Fruit fly (Drosophila melanogaster): Measurements from ENCODE around the gene CG5435.

CG5435 gene

DNA sequence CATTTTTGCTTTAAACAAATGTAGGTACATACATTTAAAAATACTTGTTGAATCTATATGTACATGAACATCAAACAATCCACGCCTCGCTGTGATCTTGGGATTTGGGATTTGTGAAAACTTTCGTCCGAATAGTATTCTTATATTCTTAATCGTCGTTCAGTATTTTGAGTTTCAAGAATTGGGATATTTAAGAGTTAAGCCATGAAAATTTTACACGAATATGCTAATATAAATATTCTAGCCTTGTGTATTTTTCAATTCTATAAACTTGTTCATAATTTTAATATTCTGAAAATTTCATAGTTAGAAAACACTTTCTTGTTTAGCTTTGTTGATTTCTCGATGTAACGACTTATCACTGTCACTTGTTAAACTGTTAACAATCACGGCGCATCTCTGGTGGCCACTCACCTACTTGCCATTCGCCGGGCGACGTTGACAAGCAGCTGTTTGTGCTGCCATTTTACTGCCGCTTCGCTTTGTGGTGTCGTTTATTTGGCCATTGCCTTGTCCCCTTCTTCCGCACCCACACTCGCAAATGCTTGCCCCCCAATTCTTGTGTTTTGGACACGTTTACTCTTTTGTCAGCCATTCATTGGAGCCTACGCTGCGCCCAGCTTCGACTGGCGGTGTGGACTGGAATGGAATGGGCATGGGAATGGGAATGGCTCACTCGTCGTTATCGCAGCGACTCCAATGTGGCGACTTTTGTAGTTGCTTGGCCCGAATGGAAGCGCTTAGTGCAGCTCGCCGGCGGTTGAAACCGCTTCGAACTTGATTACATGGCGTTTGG lies 5.5 kb upstream of the CG5435 start:
- no peak for TF ChIP-seq CG7045 (GFP tag; optimal IDR thresholded peaks at IDR 0.05)
- TF ChIP-seq bab1 (GFP tag; optimal IDR thresholded peaks at IDR 0.05): peak; percentile 16
- TF ChIP-seq CG14711 (tag; optimal IDR thresholded peaks at IDR 0.05): no peak
- peak; percentile 64 for TF ChIP-seq CG12768 (GFP tag; optimal IDR thresholded peaks at IDR 0.05)
- TF ChIP-seq Hr96 (GFP tag; optimal IDR thresholded peaks at IDR 0.05): no peak
- TF ChIP-seq CG1620 (GFP tag; optimal IDR thresholded peaks at IDR 0.05): peak; percentile 23
- peak; percentile 10 for TF ChIP-seq toe (GFP tag; optimal IDR thresholded peaks at IDR 0.05)

DNA sequence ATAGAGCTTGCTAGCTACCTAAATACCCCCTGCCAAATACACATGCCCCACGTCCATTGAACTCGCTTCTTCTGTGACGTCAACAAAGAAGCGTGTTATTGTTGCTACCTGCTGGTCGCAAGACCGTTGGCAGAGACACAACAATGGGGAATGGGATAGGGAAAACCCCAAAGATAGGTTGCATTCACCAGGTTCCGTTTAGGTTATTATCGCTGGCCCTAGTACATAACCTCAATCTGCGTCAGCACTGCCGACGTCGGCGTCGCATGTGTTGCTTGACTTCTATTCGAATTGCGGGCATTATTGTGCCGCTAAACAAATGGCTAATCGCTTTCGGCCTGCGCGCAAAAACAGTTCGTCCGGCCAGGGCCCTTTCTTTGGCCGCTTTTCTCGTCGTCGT lies 4.7 kb upstream of the CG5435 start:
- TF ChIP-seq toe (GFP tag; optimal IDR thresholded peaks at IDR 0.05) (no peak), CG7045 (GFP tag; optimal IDR thresholded peaks at IDR 0.05) (no peak), Mnt (GFP tag; optimal IDR thresholded peaks at IDR 0.05) (peak; percentile 35), tj (GFP tag; optimal IDR thresholded peaks at IDR 0.05) (no peak), Hr96 (GFP tag; optimal IDR thresholded peaks at IDR 0.05) (no peak), Clk (GFP tag; optimal IDR thresholded peaks at IDR 0.05) (no peak), CG5204 (GFP tag; optimal IDR thresholded peaks at IDR 0.05) (no peak), CG1620 (GFP tag; optimal IDR thresholded peaks at IDR 0.05) (no peak), pad (GFP tag; optimal IDR thresholded peaks at IDR 0.05) (no peak), ovo (GFP tag; optimal IDR thresholded peaks at IDR 0.05) (peak; percentile 4)

DNA sequence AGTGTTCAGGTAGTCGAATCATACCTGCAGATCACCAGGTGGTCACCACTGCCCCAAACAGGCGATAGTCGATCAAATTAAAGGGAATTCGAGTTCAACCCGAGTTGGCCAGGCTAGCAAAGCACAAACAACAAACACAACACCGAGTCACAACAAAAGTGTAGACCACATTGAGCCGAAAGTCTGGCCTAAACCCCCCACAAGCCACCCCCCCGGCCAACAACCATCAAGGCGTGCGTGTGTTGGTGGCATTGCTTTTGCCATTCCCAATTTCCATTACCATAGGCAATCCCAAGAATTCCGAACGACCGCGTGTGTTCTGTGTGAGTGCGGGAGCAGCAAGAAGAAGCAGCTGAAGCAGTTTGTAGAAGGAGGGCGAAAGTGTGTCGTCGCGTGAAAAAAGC lies 3.8 kb upstream of the CG5435 start, which contains the start of gene SC35:
TSS of gene SC35 (minus strand) at position 131 of the 404 bp plus-strand sequence.
- TF ChIP-seq cic (GFP tag; optimal IDR thresholded peaks at IDR 0.05) (peak; percentile 10), CG12768 (GFP tag; optimal IDR thresholded peaks at IDR 0.05) (peak; percentile 62), Mnt (GFP tag; optimal IDR thresholded peaks at IDR 0.05) (peak; percentile 90), Clk (GFP tag; optimal IDR thresholded peaks at IDR 0.05) (no peak), CG14711 (tag; optimal IDR thresholded peaks at IDR 0.05) (peak; percentile 4), CG7101 (tag; optimal IDR thresholded peaks at IDR 0.05) (no peak)

DNA sequence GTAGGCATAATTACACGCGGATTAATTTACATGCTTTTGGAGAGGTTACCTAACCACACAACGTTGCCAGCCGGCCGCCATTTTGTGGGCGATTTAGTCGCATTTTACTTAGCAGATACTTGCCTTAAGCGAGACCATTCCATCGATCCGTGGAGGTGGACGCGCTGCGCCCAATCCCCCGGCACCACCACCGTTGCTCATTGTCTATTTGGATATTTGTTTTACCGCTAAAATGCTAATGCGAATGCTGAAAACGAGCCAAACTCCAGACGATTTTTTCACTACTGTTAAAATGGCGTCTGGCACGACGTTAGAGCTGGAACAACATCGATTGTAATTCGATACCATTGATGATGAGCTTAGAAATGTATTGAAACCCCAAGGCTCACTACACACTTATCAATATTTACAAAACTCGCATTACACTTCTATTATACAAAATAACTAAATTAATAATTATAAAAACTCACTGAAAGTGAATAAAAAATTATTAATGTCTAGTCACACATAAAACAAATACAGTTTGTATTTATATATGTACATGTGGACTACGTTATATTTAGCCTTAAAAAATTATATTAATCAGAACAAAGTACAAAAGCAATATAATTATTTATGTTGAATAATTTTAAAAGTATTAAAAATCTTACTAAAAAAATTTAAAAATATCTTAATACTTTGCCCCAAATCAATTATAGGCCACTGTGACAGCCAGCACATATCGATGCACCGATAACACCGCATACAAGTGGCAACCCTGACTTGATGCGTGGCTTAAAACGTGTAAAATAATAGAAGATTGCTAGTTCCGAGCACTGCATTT lies 3.2 kb upstream of the CG5435 start, which contains the start of gene eRF3:
TSS of gene eRF3 (plus strand) at position 741 of the 823 bp plus-strand sequence.
- TF ChIP-seq CG14711 (tag; optimal IDR thresholded peaks at IDR 0.05): peak; percentile 88
- peak; percentile 41 for TF ChIP-seq tj (GFP tag; optimal IDR thresholded peaks at IDR 0.05)
- peak; percentile 87 for TF ChIP-seq CG7101 (tag; optimal IDR thresholded peaks at IDR 0.05)
- TF ChIP-seq Crg-1 (GFP tag; optimal IDR thresholded peaks at IDR 0.05): peak; percentile 5
- peak; percentile 65 for TF ChIP-seq toe (GFP tag; optimal IDR thresholded peaks at IDR 0.05)
- peak; percentile 45 for TF ChIP-seq Mnt (GFP tag; optimal IDR thresholded peaks at IDR 0.05)
- peak; percentile 83 for TF ChIP-seq CG11617 (GFP tag; optimal IDR thresholded peaks at IDR 0.05)
- peak; percentile 82 for TF ChIP-seq bab1 (GFP tag; optimal IDR thresholded peaks at IDR 0.05)
- TF ChIP-seq kay (GFP tag; ENCODE audit: borderline replicate concordance): no peak
- no peak for TF ChIP-seq cnc (optimal IDR thresholded peaks at IDR 0.05)
- TF ChIP-seq CG5204 (GFP tag; optimal IDR thresholded peaks at IDR 0.05): no peak
- peak; percentile 27 for TF ChIP-seq CG1620 (GFP tag; optimal IDR thresholded peaks at IDR 0.05)
- peak; percentile 45 for TF ChIP-seq pad (GFP tag; optimal IDR thresholded peaks at IDR 0.05)
- TF ChIP-seq CG7045 (GFP tag; optimal IDR thresholded peaks at IDR 0.05): peak; percentile 75
- TF ChIP-seq CG33017 (tag; optimal IDR thresholded peaks at IDR 0.05): peak; percentile 82
- peak; percentile 29 for TF ChIP-seq Clk (GFP tag; optimal IDR thresholded peaks at IDR 0.05)
- TF ChIP-seq Hr96 (GFP tag; optimal IDR thresholded peaks at IDR 0.05): peak; percentile 56
- no peak for TF ChIP-seq cic (GFP tag; optimal IDR thresholded peaks at IDR 0.05)
- TF ChIP-seq ovo (GFP tag; optimal IDR thresholded peaks at IDR 0.05): peak; percentile 61
- peak; percentile 67 for TF ChIP-seq CG12768 (GFP tag; optimal IDR thresholded peaks at IDR 0.05)

DNA sequence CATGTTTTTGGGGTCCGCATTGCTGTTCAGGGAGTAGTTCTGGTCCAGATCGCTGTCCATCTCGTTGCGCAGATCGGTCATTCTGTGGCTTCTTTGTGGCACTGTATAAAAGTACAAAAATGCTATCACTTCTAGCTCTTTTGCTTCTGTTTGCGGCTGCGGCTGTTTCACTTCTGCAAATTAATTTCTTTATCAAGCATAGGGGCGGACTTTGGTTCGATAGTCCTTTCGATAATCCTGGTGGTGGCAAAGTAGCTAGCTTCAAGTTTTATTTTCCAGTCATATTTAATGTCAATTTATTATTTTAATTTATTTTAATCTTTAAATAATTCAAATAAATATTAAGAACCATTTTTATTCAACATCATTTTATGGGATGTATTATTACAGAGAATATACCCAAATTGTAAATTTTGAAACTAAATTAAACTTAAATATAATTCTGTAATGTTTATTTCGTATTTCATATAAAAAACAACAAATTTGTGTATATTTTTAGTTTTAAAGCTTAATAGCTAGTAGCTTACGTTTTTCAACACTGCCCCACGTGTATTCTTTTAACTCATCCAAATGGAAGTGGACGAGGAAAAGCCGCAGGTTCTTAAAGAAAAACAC lies 3.1 kb downstream of the CG5435 start, which contains the start of the genes CG5446 and Trm1:
TSS of gene CG5446 (minus strand) at position 223 of the 615 bp plus-strand sequence.
TSS of gene Trm1 (plus strand) at position 542 of the 615 bp plus-strand sequence.
- TF ChIP-seq tj (GFP tag; optimal IDR thresholded peaks at IDR 0.05) (peak; percentile 55), cnc (optimal IDR thresholded peaks at IDR 0.05) (no peak), Mnt (GFP tag; optimal IDR thresholded peaks at IDR 0.05) (peak; percentile 54), CG11617 (GFP tag; optimal IDR thresholded peaks at IDR 0.05) (peak; percentile 89), CG1620 (GFP tag; optimal IDR thresholded peaks at IDR 0.05) (no peak), ovo (GFP tag; optimal IDR thresholded peaks at IDR 0.05) (no peak), CG12768 (GFP tag; optimal IDR thresholded peaks at IDR 0.05) (peak; percentile 74), CG7045 (GFP tag; optimal IDR thresholded peaks at IDR 0.05) (peak; percentile 70), cic (GFP tag; optimal IDR thresholded peaks at IDR 0.05) (peak; percentile 46), Hr96 (GFP tag; optimal IDR thresholded peaks at IDR 0.05) (no peak), Crg-1 (GFP tag; optimal IDR thresholded peaks at IDR 0.05) (peak; percentile 29), Clk (GFP tag; optimal IDR thresholded peaks at IDR 0.05) (no peak), CG14711 (tag; optimal IDR thresholded peaks at IDR 0.05) (peak; percentile 83), CG7101 (tag; optimal IDR thresholded peaks at IDR 0.05) (peak; percentile 89), toe (GFP tag; optimal IDR thresholded peaks at IDR 0.05) (no peak), bab1 (GFP tag; optimal IDR thresholded peaks at IDR 0.05) (peak; percentile 50), kay (GFP tag; ENCODE audit: borderline replicate concordance) (no peak), pad (GFP tag; optimal IDR thresholded peaks at IDR 0.05) (peak; percentile 52), CG5204 (GFP tag; optimal IDR thresholded peaks at IDR 0.05) (no peak), CG33017 (tag; optimal IDR thresholded peaks at IDR 0.05) (peak; percentile 88)

Data from whole organism, adult.